Worm (Caenorhabditis elegans): ENCODE data around the gene spdl-1.

Gene spdl-1

ce11 chrII:7816163-7816776 is 34.9 kb downstream of the spdl-1 start, which contains the start of gene cki-2 (continued):
- TF ChIP-seq lin-35 (GFP tag; optimal IDR thresholded peaks at IDR 0.05) (no peak), cebp-1 (GFP tag; IDR thresholded peaks at IDR 0.05) (no peak), cebp-1 (tag; optimal IDR thresholded peaks at IDR 0.05) (no peak), rcor-1 (GFP tag; IDR thresholded peaks at IDR 0.05) (no peak), snpc-3.4 (tag; optimal IDR thresholded peaks at IDR 0.05) (no peak), efl-1 (GFP tag; optimal IDR thresholded peaks at IDR 0.05) (peak; percentile 87), xnd-1 (tag; optimal IDR thresholded peaks at IDR 0.05) (peak; percentile 63), pha-4 (tag; optimal IDR thresholded peaks at IDR 0.05) (no peak), B0035.1 (tag; optimal IDR thresholded peaks at IDR 0.05) (no peak), ceh-100 (GFP tag; IDR thresholded peaks at IDR 0.05) (no peak), K12H6.12 (tag; optimal IDR thresholded peaks at IDR 0.05) (no peak), mxl-1 (tag; optimal IDR thresholded peaks at IDR 0.05) (no peak), ZK185.1 (tag; optimal IDR thresholded peaks at IDR 0.05; ENCODE audit: poor library complexity, severe bottlenecking) (no peak), hmg-1.2 (GFP tag; IDR thresholded peaks at IDR 0.05) (peak; percentile 36; the same call in 1 of the 2 replicates), Y79H2A.3 (GFP tag; conservative IDR thresholded peaks at IDR 0.05) (no peak), zim-3 (tag; optimal IDR thresholded peaks at IDR 0.05) (no peak), snpc-1.1 (tag; optimal IDR thresholded peaks at IDR 0.05; ENCODE audit: insufficient read depth) (no peak), ama-1 (optimal IDR thresholded peaks at IDR 0.05) (no peak), ama-1 (GFP tag; optimal IDR thresholded peaks at IDR 0.05) (no peak), dpl-1 (GFP tag; optimal IDR thresholded peaks at IDR 0.05) (peak; percentile 57), ceh-79 (tag; optimal IDR thresholded peaks at IDR 0.05) (no peak), F57A8.1 (GFP tag; optimal IDR thresholded peaks at IDR 0.05) (no peak), hsf-1 (GFP tag; IDR thresholded peaks at IDR 0.05) (no peak), nhr-90 (tag; optimal IDR thresholded peaks at IDR 0.05) (no peak), athp-1 (tag; optimal IDR thresholded peaks at IDR 0.05) (no peak), lin-26 (GFP tag; IDR thresholded peaks at IDR 0.05) (no peak), die-1 (tag; optimal IDR thresholded peaks at IDR 0.05) (no peak), nfya-1 (tag; optimal IDR thresholded peaks at IDR 0.05; ENCODE audit: borderline replicate concordance, insufficient read depth) (no peak), dpff-1 (tag; optimal IDR thresholded peaks at IDR 0.05) (no peak), F49E8.2 (tag; optimal IDR thresholded peaks at IDR 0.05; ENCODE audit: insufficient read depth) (no peak), egl-44 (GFP tag; IDR thresholded peaks at IDR 0.05) (no peak), ztf-26 (tag; optimal IDR thresholded peaks at IDR 0.05) (no peak), bed-2 (GFP tag; IDR thresholded peaks at IDR 0.05) (no peak), F55B11.4 (tag; optimal IDR thresholded peaks at IDR 0.05; ENCODE audit: borderline replicate concordance, insufficient read depth) (no peak), lin-54 (GFP tag; optimal IDR thresholded peaks at IDR 0.05) (peak; percentile 32), dox-1 (GFP tag; IDR thresholded peaks at IDR 0.05) (peak; percentile 50; the same call in 1 of the 2 replicates), attf-5 (GFP tag; optimal IDR thresholded peaks at IDR 0.05) (peak; percentile 1), madf-6 (GFP tag; IDR thresholded peaks at IDR 0.05) (peak; percentile 90), F39B2.1 (GFP tag; IDR thresholded peaks at IDR 0.05) (no peak), unc-62 (GFP tag; optimal IDR thresholded peaks at IDR 0.05) (no peak), egl-18 (GFP tag; IDR thresholded peaks at IDR 0.05) (no peak), B0336.3 (GFP tag; IDR thresholded peaks at IDR 0.05) (0 out of 2 replicates have a peak, but pooled peaks have one; percentile 21), let-526 (GFP tag; IDR thresholded peaks at IDR 0.05) (no peak), ztf-22 (GFP tag; optimal IDR thresholded peaks at IDR 0.05) (no peak), tlf-1 (GFP tag; optimal IDR thresholded peaks at IDR 0.05) (no peak)
